Fruit fly (Drosophila melanogaster) whole organism, wandering third instar larva: ENCODE results near the gene CG7778.

Experiments
- Abd-B ChIP-seq: fragments of >200 bp; optimal IDR thresholded peaks from 2 replicates; lab custom pipeline; 2017; ENCODE audit warnings: missing biosample characterization, missing genetic modification characterization
- CG32264 ChIP-seq: fragments of 200-800 bp; sonication (Bioruptor generic); optimal IDR thresholded peaks from 2 replicates; lab custom pipeline; 2016; ENCODE audit warnings: missing biosample characterization, missing genetic modification characterization
- CG9705 ChIP-seq: fragments of 200-800 bp; sonication (Bioruptor generic); optimal IDR thresholded peaks from 2 replicates; lab custom pipeline; 2018; ENCODE audit warnings: missing biosample characterization, mild to moderate bottlenecking, missing genetic modification characterization
- CrebA ChIP-seq: fragments of 200-800 bp; sonication (Bioruptor generic); optimal IDR thresholded peaks from 2 replicates; lab custom pipeline; 2016; ENCODE audit warnings: missing biosample characterization, mild to moderate bottlenecking, missing genetic modification characterization, borderline replicate concordance
- Dfd ChIP-seq: fragments of >200 bp; optimal IDR thresholded peaks from 2 replicates; lab custom pipeline; 2017; ENCODE audit warnings: missing biosample characterization, missing genetic modification characterization
- Dif ChIP-seq: fragments of 200-275, 200-300 bp; sonication (Bioruptor generic); optimal IDR thresholded peaks from 2 replicates; lab custom pipeline; 2018; ENCODE audit warnings: missing biosample characterization, missing genetic modification characterization; ENCODE audit not compliant: partially characterized antibody
- GATAd ChIP-seq: sonication (Bioruptor generic); optimal IDR thresholded peaks from 2 replicates; lab custom pipeline; 2016; ENCODE audit warnings: missing biosample characterization, missing genetic modification characterization
- HLH106 ChIP-seq: fragments of 200-800 bp; optimal IDR thresholded peaks from 3 replicates; lab custom pipeline; 2019; ENCODE audit warnings: missing biosample characterization, mild to moderate bottlenecking, missing genetic modification characterization, moderate library complexity
- Hnf4 ChIP-seq: fragments of 200-800 bp; sonication (Bioruptor generic); optimal IDR thresholded peaks from 2 replicates; lab custom pipeline; 2016; ENCODE audit warnings: missing biosample characterization, mild to moderate bottlenecking, missing genetic modification characterization
- Hr78 ChIP-seq: fragments of >200 bp; optimal IDR thresholded peaks from 2 replicates; lab custom pipeline; 2017; ENCODE audit warnings: missing biosample characterization, missing genetic modification characterization
- Hr83 ChIP-seq: fragments of 200-300 bp; sonication (Bioruptor generic); optimal IDR thresholded peaks from 2 replicates; lab custom pipeline; 2016; ENCODE audit warnings: missing biosample characterization, mild to moderate bottlenecking, missing genetic modification characterization, moderate library complexity; ENCODE audit not compliant: poor library complexity, severe bottlenecking
- Jra ChIP-seq: sonication (Bioruptor generic); optimal IDR thresholded peaks from 2 replicates; lab custom pipeline; 2016; ENCODE audit warnings: missing biosample characterization, missing genetic modification characterization
- Mio ChIP-seq: sonication (Bioruptor generic); optimal IDR thresholded peaks from 2 replicates; lab custom pipeline; 2016; ENCODE audit warnings: missing biosample characterization, missing genetic modification characterization
- Myc ChIP-seq: fragments of >200 bp; optimal IDR thresholded peaks from 2 replicates; lab custom pipeline; 2017
- N ChIP-seq: fragments of >200 bp; optimal IDR thresholded peaks from 2 replicates; lab custom pipeline; 2018; ENCODE audit warnings: missing biosample characterization, missing external identifiers, missing genetic modification characterization
- OdsH ChIP-seq: fragments of 200-800 bp; sonication (Bioruptor generic); optimal IDR thresholded peaks from 2 replicates; lab custom pipeline; 2016; ENCODE audit warnings: missing biosample characterization, mild to moderate bottlenecking, missing genetic modification characterization
- Rel ChIP-seq, 2 experiments: fragments of 200-800 bp; sonication (Bioruptor generic) in 1 of 2; optimal IDR thresholded peaks; 2 replicates in 1 of 2; 3 replicates in 1 of 2; lab custom pipeline; 2016 to 2019; ENCODE audit warnings: mild to moderate bottlenecking in 2 of 2, missing biosample characterization in 2 of 2, missing genetic modification characterization in 2 of 2, moderate library complexity in 1 of 2
- Sp1 ChIP-seq: fragments of 200-800 bp; sonication (Bioruptor generic); optimal IDR thresholded peaks from 3 replicates; lab custom pipeline; 2019; ENCODE audit warnings: missing biosample characterization, mild to moderate bottlenecking, missing genetic modification characterization, moderate library complexity
- Vsx2 ChIP-seq: fragments of 200-300, 225-300 bp; sonication (Bioruptor generic); optimal IDR thresholded peaks from 2 replicates; lab custom pipeline; 2018; ENCODE audit warnings: missing biosample characterization, missing genetic modification characterization; ENCODE audit not compliant: partially characterized antibody
- br ChIP-seq: fragments of 200-800 bp; sonication (Bioruptor generic); optimal IDR thresholded peaks from 2 replicates; lab custom pipeline; 2016; ENCODE audit warnings: missing biosample characterization, missing genetic modification characterization
- brk ChIP-seq: fragments of 200-800 bp; sonication (Bioruptor generic); optimal IDR thresholded peaks from 2 replicates; lab custom pipeline; 2016; ENCODE audit warnings: missing biosample characterization, mild to moderate bottlenecking, missing genetic modification characterization
- dl ChIP-seq, 2 experiments: fragments of 175-275, 200-275 bp in 1 of 2; fragments of 200-275 bp in 1 of 2; sonication (Bioruptor generic); optimal IDR thresholded peaks; lab custom pipeline; 2018; ENCODE audit warnings: mild to moderate bottlenecking in 2 of 2, missing biosample characterization in 2 of 2, missing genetic modification characterization in 2 of 2, moderate library complexity in 2 of 2; ENCODE audit not compliant: partially characterized antibody in 2 of 2, insufficient read depth in 1 of 2
- dmrt93B ChIP-seq: fragments of 200-800 bp; sonication (Bioruptor generic); optimal IDR thresholded peaks from 2 replicates; lab custom pipeline; 2018; ENCODE audit warnings: missing biosample characterization, mild to moderate bottlenecking, missing genetic modification characterization
- dsf ChIP-seq: sonication (Bioruptor generic); optimal IDR thresholded peaks from 2 replicates; lab custom pipeline; 2016; ENCODE audit warnings: missing biosample characterization, missing genetic modification characterization, borderline replicate concordance
- ey ChIP-seq: fragments of 200-800 bp; sonication (Bioruptor generic); optimal IDR thresholded peaks from 2 replicates; lab custom pipeline; 2016; ENCODE audit warnings: missing biosample characterization, missing genetic modification characterization
- foxo ChIP-seq, 2 experiments: fragments of 200-800 bp; sonication (Bioruptor generic); optimal IDR thresholded peaks; 2 replicates in 1 of 2; 3 replicates in 1 of 2; lab custom pipeline; 2016 to 2017; ENCODE audit warnings: missing biosample characterization in 2 of 2, missing genetic modification characterization in 2 of 2
- fru ChIP-seq: fragments of 200-800 bp; sonication (Bioruptor generic); optimal IDR thresholded peaks from 3 replicates; lab custom pipeline; 2016; ENCODE audit warnings: missing biosample characterization, mild to moderate bottlenecking, missing genetic modification characterization
- h ChIP-seq: fragments of 200-800 bp; sonication (Bioruptor generic); optimal IDR thresholded peaks from 3 replicates; lab custom pipeline; 2016; ENCODE audit warnings: missing biosample characterization, mild to moderate bottlenecking, missing genetic modification characterization
- jim ChIP-seq: fragments of 175-275, 200-325 bp; sonication (Bioruptor generic); optimal IDR thresholded peaks from 2 replicates; lab custom pipeline; 2016; ENCODE audit warnings: missing biosample characterization, mild to moderate bottlenecking, missing genetic modification characterization
- lola ChIP-seq: fragments of >200 bp; optimal IDR thresholded peaks from 2 replicates; lab custom pipeline; 2017; ENCODE audit warnings: missing biosample characterization, missing genetic modification characterization
- pan ChIP-seq: fragments of >200 bp; optimal IDR thresholded peaks from 2 replicates; lab custom pipeline; 2017
- psq ChIP-seq: fragments of 200-800 bp; sonication (Bioruptor generic); optimal IDR thresholded peaks from 3 replicates; lab custom pipeline; 2017; ENCODE audit warnings: missing biosample characterization, mild to moderate bottlenecking, missing genetic modification characterization, moderate library complexity
- rgr ChIP-seq: fragments of 200-800 bp; sonication (Bioruptor generic); optimal IDR thresholded peaks from 3 replicates; lab custom pipeline; 2016; ENCODE audit warnings: missing biosample characterization, mild to moderate bottlenecking, missing genetic modification characterization
- sage ChIP-seq: fragments of 200-800 bp; sonication (Bioruptor generic); optimal IDR thresholded peaks from 2 replicates; lab custom pipeline; 2016; ENCODE audit warnings: missing biosample characterization, mild to moderate bottlenecking, missing genetic modification characterization
- sv ChIP-seq: fragments of 200-800 bp; sonication (Bioruptor generic); optimal IDR thresholded peaks from 3 replicates; lab custom pipeline; 2016; ENCODE audit warnings: missing biosample characterization, missing genetic modification characterization
- tai ChIP-seq: sonication (Bioruptor generic); optimal IDR thresholded peaks from 2 replicates; lab custom pipeline; 2016; ENCODE audit warnings: missing biosample characterization, missing genetic modification characterization
- usp ChIP-seq: fragments of >200 bp; optimal IDR thresholded peaks from 2 replicates; lab custom pipeline; 2017; ENCODE audit warnings: missing biosample characterization, missing genetic modification characterization
- woc ChIP-seq: sonication (Bioruptor generic); optimal IDR thresholded peaks from 2 replicates; lab custom pipeline; 2016; ENCODE audit warnings: missing biosample characterization, mild to moderate bottlenecking, missing genetic modification characterization

Gene CG7778

dm6 chr2L:8382646-8383045, 36.2 kb downstream of the CG7778 start, which contains the start of the genes CG13392 and Rcd4 (continued):
- TF ChIP-seq usp, result no peak
- no peak for TF ChIP-seq pan
- no peak for TF ChIP-seq Rel (GFP tag; optimal IDR thresholded peaks at IDR 0.05; lab: Kevin White, UChicago)
- peak; percentile 76 for TF ChIP-seq Rel (tag; optimal IDR thresholded peaks at IDR 0.05; lab: Kevin White, UChicago)

- TF ChIP-seq HLH106 (tag; lab: Kevin White, UChicago) (peak; percentile 97), dl (GFP tag; optimal IDR thresholded peaks at IDR 0.05; lab: Kevin White, UChicago; ENCODE audit: insufficient read depth in 1 of 2, partially characterized antibody in 2 of 2) (no peak), Dfd (GFP tag; lab: Kevin White, UChicago) (no peak), jim (GFP tag; lab: Kevin White, UChicago) (no peak), OdsH (peak; percentile 94), rgr (peak; percentile 93), brk (GFP tag; lab: Kevin White, UChicago) (peak; percentile 94), CG9705 (GFP tag; lab: Kevin White, UChicago) (peak; percentile 90), fru (GFP tag; lab: Kevin White, UChicago) (peak; percentile 92), usp (no peak), dmrt93B (peak; percentile 90), foxo (GFP tag; optimal IDR thresholded peaks at IDR 0.05; lab: Kevin White, UChicago) (peak in 1 of 2 experiments; percentile 95), sage (GFP tag; lab: Kevin White, UChicago) (peak; percentile 83), Dif (GFP tag; lab: Kevin White, UChicago) (no peak), CrebA (GFP tag; lab: Kevin White, UChicago) (no peak), GATAd (GFP tag; lab: Kevin White, UChicago) (peak; percentile 65), ey (GFP tag; lab: Kevin White, UChicago) (peak; percentile 82), sv (GFP tag; lab: Kevin White, UChicago) (peak; percentile 88), Vsx2 (GFP tag; lab: Kevin White, UChicago) (no peak), br (GFP tag; lab: Kevin White, UChicago) (peak; percentile 82), h (GFP tag; lab: Kevin White, UChicago) (peak; percentile 94), Rel (GFP tag; optimal IDR thresholded peaks at IDR 0.05; lab: Kevin White, UChicago) (peak; percentile 70), Rel (tag; optimal IDR thresholded peaks at IDR 0.05; lab: Kevin White, UChicago) (peak; percentile 85), Hr83 (GFP tag; lab: Kevin White, UChicago) (peak; percentile 28), woc (peak; percentile 92), Jra (GFP tag; lab: Kevin White, UChicago) (peak; percentile 84), Myc (lab: Kevin White, UChicago) (no peak), dsf (GFP tag; lab: Kevin White, UChicago) (peak; percentile 82), N (no peak), Sp1 (GFP tag; lab: Kevin White, UChicago) (peak; percentile 96), Mio (GFP tag; lab: Kevin White, UChicago) (peak; percentile 42), tai (peak; percentile 90), Hr78 (no peak), lola (GFP tag; lab: Kevin White, UChicago) (no peak), CG32264 (GFP tag; lab: Kevin White, UChicago) (peak; percentile 32), pan (no peak), Abd-B (GFP tag; lab: Kevin White, UChicago) (no peak), Hnf4 (GFP tag; lab: Kevin White, UChicago) (peak; percentile 85), psq (GFP tag; lab: Kevin White, UChicago) (peak; percentile 93)
Observed at dm6 chr2L:8384108-8384601, 37.7 kb downstream of the CG7778 start, which contains the start of the genes Dad1 and CG13384. TSS of gene Dad1 (minus strand) at chr2L:8384137. TSS of gene CG13384 (plus strand) at chr2L:8384455.
